Worm (Caenorhabditis elegans) whole organism, late embryonic: ENCODE measurements around the gene srxa-15.

Experiments
- C38D4.7 ChIP-seq: fragments of 200-800 bp; sonication (Bioruptor generic); optimal IDR thresholded peaks from 2 replicates; lab custom pipeline; 2018; ENCODE audit warnings: mild to moderate bottlenecking, missing genetic modification characterization, moderate library complexity, missing compliant biosample characterization
- K02D7.2 ChIP-seq: sonication (generic microtip); optimal IDR thresholded peaks from 2 replicates; lab custom pipeline; 2017; ENCODE audit warnings: mild to moderate bottlenecking, missing genetic modification characterization, missing compliant biosample characterization
- ahr-1 ChIP-seq: sonication (generic microtip); optimal IDR thresholded peaks from 2 replicates; lab custom pipeline; 2016; ENCODE audit warnings: missing genetic modification characterization, missing compliant biosample characterization
- ama-1 ChIP-seq: fragments of 150-350 bp; optimal IDR thresholded peaks from 2 replicates; lab custom pipeline; 2014
- ceh-18 ChIP-seq: sonication (generic microtip); optimal IDR thresholded peaks from 2 replicates; lab custom pipeline; 2016; ENCODE audit warnings: missing genetic modification characterization, missing compliant biosample characterization
- ceh-19 ChIP-seq: fragments of 200-800 bp; sonication (Bioruptor generic); optimal IDR thresholded peaks from 2 replicates; lab custom pipeline; 2018; ENCODE audit warnings: mild to moderate bottlenecking, missing genetic modification characterization, missing compliant biosample characterization
- ceh-2 ChIP-seq: sonication (generic microtip); optimal IDR thresholded peaks from 2 replicates; lab custom pipeline; 2016; ENCODE audit warnings: missing genotype, missing genetic modification characterization, missing compliant biosample characterization
- ceh-22 ChIP-seq: sonication (generic microtip); optimal IDR thresholded peaks from 2 replicates; lab custom pipeline; 2017; ENCODE audit warnings: missing biosample characterization, missing genetic modification characterization
- ceh-24 ChIP-seq: sonication (generic microtip); optimal IDR thresholded peaks from 2 replicates; lab custom pipeline; 2016; ENCODE audit warnings: mild to moderate bottlenecking, missing genetic modification characterization, missing compliant biosample characterization
- ceh-30 ChIP-seq: fragments of 150-350 bp; optimal IDR thresholded peaks from 2 replicates; lab custom pipeline; 2014; ENCODE audit warnings: missing biosample characterization, missing genetic modification characterization
- ceh-31 ChIP-seq: sonication (generic microtip); optimal IDR thresholded peaks from 2 replicates; lab custom pipeline; 2016; ENCODE audit warnings: missing genetic modification characterization, missing compliant biosample characterization
- ceh-45 ChIP-seq: fragments of 200-800 bp; sonication (Bioruptor generic); IDR thresholded peaks from 2 replicates; pipeline ENCODE4 v1.3.6; 2022; ENCODE audit warnings: missing genetic modification reagents, missing genetic modification characterization, missing compliant biosample characterization
- ceh-6 ChIP-seq: fragments of 200-800 bp; sonication (Bioruptor generic); optimal IDR thresholded peaks from 2 replicates; lab custom pipeline; 2018; ENCODE audit warnings: mild to moderate bottlenecking, missing genetic modification characterization, missing compliant biosample characterization
- ceh-9 ChIP-seq: sonication (generic microtip); optimal IDR thresholded peaks from 2 replicates; lab custom pipeline; 2016; ENCODE audit warnings: mild to moderate bottlenecking, missing genetic modification characterization, inconsistent platforms, missing compliant biosample characterization
- elt-4 ChIP-seq: sonication (generic microtip); optimal IDR thresholded peaks from 2 replicates; lab custom pipeline; 2016; ENCODE audit warnings: missing genetic modification characterization, missing compliant biosample characterization
- ets-4 ChIP-seq: sonication (generic microtip); optimal IDR thresholded peaks from 2 replicates; lab custom pipeline; 2016; ENCODE audit warnings: missing genetic modification characterization, missing compliant biosample characterization
- eyg-1 ChIP-seq: sonication (generic microtip); optimal IDR thresholded peaks from 2 replicates; lab custom pipeline; 2016; ENCODE audit warnings: missing genotype, missing genetic modification characterization, missing compliant biosample characterization
- fkh-6 ChIP-seq: sonication (generic microtip); optimal IDR thresholded peaks from 2 replicates; lab custom pipeline; 2016; ENCODE audit warnings: missing genetic modification characterization, missing compliant biosample characterization
- gmeb-2 ChIP-seq: sonication (generic microtip); optimal IDR thresholded peaks from 2 replicates; lab custom pipeline; 2016; ENCODE audit warnings: missing genetic modification characterization, inconsistent platforms, missing compliant biosample characterization
- hlh-13 ChIP-seq: fragments of 200-800 bp; sonication (Bioruptor generic); optimal IDR thresholded peaks from 2 replicates; lab custom pipeline; 2018; ENCODE audit warnings: mild to moderate bottlenecking, missing genetic modification characterization, missing compliant biosample characterization
- hlh-30 ChIP-seq: sonication (generic microtip); optimal IDR thresholded peaks from 2 replicates; lab custom pipeline; 2017; ENCODE audit warnings: antibody characterized with exemption, missing genetic modification characterization, missing compliant biosample characterization; ENCODE audit not compliant: insufficient read depth
- hlh-6 ChIP-seq: sonication (generic microtip); optimal IDR thresholded peaks from 2 replicates; lab custom pipeline; 2016; ENCODE audit warnings: missing genotype, missing genetic modification characterization, missing compliant biosample characterization
- lin-11 ChIP-seq: fragments of 200-800 bp; sonication (Bioruptor generic); optimal IDR thresholded peaks from 2 replicates; lab custom pipeline; 2018; ENCODE audit warnings: mild to moderate bottlenecking, missing genetic modification characterization, missing compliant biosample characterization
- mec-3 ChIP-seq: sonication (generic microtip); optimal IDR thresholded peaks from 2 replicates; lab custom pipeline; 2016; ENCODE audit warnings: borderline replicate concordance, missing genetic modification characterization, missing compliant biosample characterization
- nfya-1 ChIP-seq: sonication (generic microtip); optimal IDR thresholded peaks from 2 replicates; lab custom pipeline; 2017; ENCODE audit warnings: missing genetic modification characterization, mild to moderate bottlenecking, missing compliant biosample characterization, antibody characterized with exemption, moderate library complexity
- nhr-11 ChIP-seq: fragments of 150-350 bp; optimal IDR thresholded peaks from 2 replicates; lab custom pipeline; 2014; ENCODE audit warnings: missing biosample characterization, missing genetic modification characterization
- npax-4 ChIP-seq: sonication (generic microtip); optimal IDR thresholded peaks from 2 replicates; lab custom pipeline; 2016; ENCODE audit warnings: missing genetic modification characterization, missing compliant biosample characterization
- pag-3 ChIP-seq: sonication (generic microtip); optimal IDR thresholded peaks from 2 replicates; lab custom pipeline; 2016; ENCODE audit warnings: missing compliant biosample characterization, missing genetic modification characterization, borderline replicate concordance
- pat-9 ChIP-seq: fragments of 200-800 bp; sonication (Bioruptor generic); optimal IDR thresholded peaks from 2 replicates; lab custom pipeline; 2018; ENCODE audit warnings: mild to moderate bottlenecking, missing genetic modification characterization, moderate library complexity, missing compliant biosample characterization
- pha-4 ChIP-seq: fragments of 150-350 bp; optimal IDR thresholded peaks from 2 replicates; lab custom pipeline; 2018; ENCODE audit warnings: missing biosample characterization, missing genetic modification reagents, missing genetic modification characterization
- pros-1 ChIP-seq: fragments of 150-350 bp; optimal IDR thresholded peaks from 2 replicates; lab custom pipeline; 2014; ENCODE audit warnings: missing biosample characterization, missing genetic modification reagents, missing genetic modification characterization
- ref-2 ChIP-seq: sonication (generic microtip); optimal IDR thresholded peaks from 2 replicates; lab custom pipeline; 2016; ENCODE audit warnings: missing genetic modification characterization, missing compliant biosample characterization
- sox-2 ChIP-seq: fragments of 200-800 bp; sonication (Bioruptor generic); IDR thresholded peaks from 2 replicates; pipeline ENCODE4 v1.3.6; 2022; ENCODE audit warnings: missing genetic modification reagents, missing genetic modification characterization, missing compliant biosample characterization
- sox-4 ChIP-seq: sonication (generic microtip); optimal IDR thresholded peaks from 2 replicates; lab custom pipeline; 2017; ENCODE audit warnings: mild to moderate bottlenecking, missing genetic modification characterization, inconsistent platforms, missing compliant biosample characterization
- syd-9 ChIP-seq: sonication (generic microtip); optimal IDR thresholded peaks from 2 replicates; lab custom pipeline; 2016; ENCODE audit warnings: mild to moderate bottlenecking, missing genetic modification characterization, moderate library complexity, missing compliant biosample characterization
- tbx-2 ChIP-seq: sonication (generic microtip); optimal IDR thresholded peaks from 2 replicates; lab custom pipeline; 2016; ENCODE audit warnings: missing genetic modification characterization, missing compliant biosample characterization
- tbx-7 ChIP-seq: sonication (generic microtip); optimal IDR thresholded peaks from 2 replicates; lab custom pipeline; 2016; ENCODE audit warnings: missing genotype, missing genetic modification characterization, missing compliant biosample characterization
- unc-42 ChIP-seq: sonication (generic microtip); optimal IDR thresholded peaks from 2 replicates; lab custom pipeline; 2016; ENCODE audit warnings: missing genotype, missing genetic modification characterization, missing compliant biosample characterization
- unc-86 ChIP-seq: sonication (generic microtip); optimal IDR thresholded peaks from 2 replicates; lab custom pipeline; 2016; ENCODE audit warnings: missing genetic modification characterization, missing compliant biosample characterization
- zip-5 ChIP-seq: sonication (generic microtip); optimal IDR thresholded peaks from 2 replicates; lab custom pipeline; 2016; ENCODE audit warnings: missing genetic modification characterization, missing compliant biosample characterization
- ztf-16 ChIP-seq: sonication (generic microtip); optimal IDR thresholded peaks from 2 replicates; lab custom pipeline; 2017; ENCODE audit warnings: missing genetic modification characterization, missing compliant biosample characterization

The srxa-15 gene

DNA sequence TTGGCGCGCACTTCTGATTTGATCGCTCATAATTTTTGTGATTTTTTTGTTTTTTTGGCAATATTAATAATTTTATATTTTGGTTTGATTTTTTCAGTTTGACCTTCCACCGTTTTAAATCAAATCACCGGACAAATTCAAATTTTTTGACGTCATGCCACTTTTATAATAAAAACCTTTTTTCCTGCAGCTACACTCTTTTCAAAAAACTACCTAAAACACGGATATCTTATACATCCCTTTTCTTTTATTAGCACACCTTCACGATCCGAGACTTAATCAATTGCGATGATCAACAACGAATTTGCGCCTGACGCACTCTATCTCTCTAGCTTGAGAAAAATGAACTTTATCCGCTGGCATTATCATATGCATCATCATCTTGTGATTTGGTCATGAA, 32.5 kb upstream of the srxa-15 start, which contains the start of gene grd-2:
Gene grd-2, plus strand, starts transcription at position 301 of the 400 bp plus-strand sequence.
- no peak for TF ChIP-seq ceh-24 (tag; lab: Kevin White, UChicago)
- TF ChIP-seq ztf-16: no peak
- no peak for TF ChIP-seq ceh-6 (GFP tag; lab: Kevin White, UChicago)
- no peak for TF ChIP-seq hlh-6 (tag; lab: Kevin White, UChicago)
- no peak for TF ChIP-seq tbx-7 (tag; lab: Kevin White, UChicago)
- no peak for TF ChIP-seq ets-4 (tag; lab: Kevin White, UChicago)
- no peak for TF ChIP-seq ceh-18 (tag; lab: Kevin White, UChicago)
- no peak for TF ChIP-seq elt-4 (tag; lab: Kevin White, UChicago)
- no peak for TF ChIP-seq syd-9 (tag; lab: Kevin White, UChicago)
- TF ChIP-seq npax-4 (tag; lab: Kevin White, UChicago): no peak
- TF ChIP-seq ceh-30 (tag; lab: Kevin White, UChicago): no peak
- TF ChIP-seq fkh-6 (tag; lab: Kevin White, UChicago): no peak

DNA sequence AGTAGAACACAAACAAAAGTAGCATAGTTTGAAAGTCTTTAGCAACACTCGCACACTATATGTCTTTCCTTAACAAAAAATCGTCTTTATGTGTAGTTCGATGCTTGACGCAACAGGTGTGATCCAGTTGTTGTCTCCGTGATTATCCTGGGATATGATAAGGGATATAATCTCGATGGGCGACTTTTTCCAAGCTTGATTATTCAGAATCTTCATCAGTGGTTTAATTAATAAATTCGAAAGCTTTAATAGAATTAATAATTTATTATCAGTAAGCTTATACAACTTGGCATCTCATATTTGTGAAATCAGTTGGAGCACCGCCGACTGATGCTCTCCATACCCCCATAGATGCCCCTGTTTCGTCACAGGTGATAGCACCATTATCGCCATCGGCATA, 23.4 kb upstream of the srxa-15 start, which contains the start of gene F46B3.7:
Gene F46B3.7, minus strand, starts transcription at position 101 of the 400 bp plus-strand sequence.
- TF ChIP-seq ceh-45 (GFP tag; lab: Robert Waterston, UW) (no peak), pros-1 (tag; lab: Kevin White, UChicago) (no peak), ref-2 (tag; lab: Kevin White, UChicago) (no peak), gmeb-2 (tag; lab: Kevin White, UChicago) (no peak), tbx-2 (tag; lab: Kevin White, UChicago) (no peak), ceh-31 (tag; lab: Kevin White, UChicago) (no peak), C38D4.7 (GFP tag; lab: Kevin White, UChicago) (no peak), ahr-1 (tag; lab: Kevin White, UChicago) (no peak)
- TF ChIP-seq, all 69 proteins: peak for 0

DNA sequence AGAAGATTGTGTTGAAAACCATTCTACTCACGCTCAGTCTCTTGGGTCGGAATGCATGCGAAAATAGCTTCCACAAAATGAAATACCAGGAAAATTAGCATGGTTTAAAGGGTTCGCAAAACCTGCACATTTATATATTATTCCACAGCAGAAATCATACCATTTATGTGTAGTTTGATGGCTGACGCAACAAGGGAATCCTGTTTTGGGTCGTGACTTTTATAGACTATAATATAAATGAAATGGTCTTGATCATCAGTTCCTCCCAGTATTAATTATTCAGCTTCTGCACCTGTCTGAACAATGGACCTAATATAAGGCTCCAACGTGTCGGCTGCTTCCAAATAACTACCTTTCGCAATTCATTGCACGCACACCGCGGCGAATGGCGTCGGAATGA, 18.9 kb upstream of the srxa-15 start, which contains the start of gene F46B3.8:
Gene F46B3.8, minus strand, starts transcription at position 101 of the 400 bp plus-strand sequence.
- TF ChIP-seq nfya-1: no peak
- TF ChIP-seq ceh-24 (tag; lab: Kevin White, UChicago): no peak
- TF ChIP-seq hlh-13 (GFP tag; lab: Kevin White, UChicago): no peak
- no peak for TF ChIP-seq pat-9 (tag; lab: Kevin White, UChicago)
- no peak for TF ChIP-seq eyg-1 (tag; lab: Kevin White, UChicago)
- no peak for TF ChIP-seq mec-3 (tag; lab: Kevin White, UChicago)
- TF ChIP-seq pha-4: no peak
- TF ChIP-seq gmeb-2 (tag; lab: Kevin White, UChicago): no peak
- TF ChIP-seq ahr-1 (tag; lab: Kevin White, UChicago): no peak
- no peak for TF ChIP-seq unc-42 (tag; lab: Kevin White, UChicago)
- no peak for TF ChIP-seq syd-9 (tag; lab: Kevin White, UChicago)
- TF ChIP-seq ceh-22 (tag; lab: Kevin White, UChicago): no peak
- TF ChIP-seq K02D7.2 (tag; lab: Kevin White, UChicago): no peak
- no peak for TF ChIP-seq pag-3 (tag; lab: Kevin White, UChicago)
- TF ChIP-seq lin-11 (tag; lab: Kevin White, UChicago): no peak
- TF ChIP-seq hlh-30: no peak
- no peak for TF ChIP-seq ama-1 (lab: Kevin White, UChicago)
- no peak for TF ChIP-seq fkh-6 (tag; lab: Kevin White, UChicago)
- no peak for TF ChIP-seq tbx-2 (tag; lab: Kevin White, UChicago)
- no peak for TF ChIP-seq ceh-9 (tag; lab: Kevin White, UChicago)

DNA sequence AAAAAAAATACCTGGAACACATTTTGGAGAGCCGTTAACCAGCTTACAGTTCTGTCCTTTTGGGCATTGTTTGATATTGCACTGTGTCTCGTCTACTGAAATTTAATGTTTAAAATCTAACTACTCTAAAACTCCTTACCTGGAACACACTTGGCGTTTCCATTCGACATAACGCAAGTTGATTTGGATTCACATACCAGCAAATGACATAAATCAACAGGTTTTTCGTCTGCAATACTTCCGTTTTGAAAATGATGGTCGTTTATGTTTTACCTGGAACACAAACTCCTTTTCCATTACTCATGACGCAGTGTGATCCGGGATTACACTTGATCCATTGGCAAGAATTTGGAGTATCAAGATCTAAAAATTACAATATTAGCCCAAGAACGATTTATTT, 16.7 kb upstream of the srxa-15 start:
- no peak for TF ChIP-seq sox-4
- TF ChIP-seq sox-2: no peak
- TF ChIP-seq unc-86 (tag; lab: Kevin White, UChicago): no peak
- no peak for TF ChIP-seq zip-5
- TF ChIP-seq ztf-16: no peak
- no peak for TF ChIP-seq pha-4
- TF ChIP-seq ceh-2 (tag; lab: Kevin White, UChicago): no peak
- no peak for TF ChIP-seq ceh-19 (GFP tag; lab: Kevin White, UChicago)
- no peak for TF ChIP-seq pat-9 (tag; lab: Kevin White, UChicago)
- no peak for TF ChIP-seq nhr-11 (tag; lab: Kevin White, UChicago)
- TF ChIP-seq ceh-9 (tag; lab: Kevin White, UChicago): no peak
